Worm (Caenorhabditis elegans): ENCODE data around the gene F32D8.5.

DNA sequence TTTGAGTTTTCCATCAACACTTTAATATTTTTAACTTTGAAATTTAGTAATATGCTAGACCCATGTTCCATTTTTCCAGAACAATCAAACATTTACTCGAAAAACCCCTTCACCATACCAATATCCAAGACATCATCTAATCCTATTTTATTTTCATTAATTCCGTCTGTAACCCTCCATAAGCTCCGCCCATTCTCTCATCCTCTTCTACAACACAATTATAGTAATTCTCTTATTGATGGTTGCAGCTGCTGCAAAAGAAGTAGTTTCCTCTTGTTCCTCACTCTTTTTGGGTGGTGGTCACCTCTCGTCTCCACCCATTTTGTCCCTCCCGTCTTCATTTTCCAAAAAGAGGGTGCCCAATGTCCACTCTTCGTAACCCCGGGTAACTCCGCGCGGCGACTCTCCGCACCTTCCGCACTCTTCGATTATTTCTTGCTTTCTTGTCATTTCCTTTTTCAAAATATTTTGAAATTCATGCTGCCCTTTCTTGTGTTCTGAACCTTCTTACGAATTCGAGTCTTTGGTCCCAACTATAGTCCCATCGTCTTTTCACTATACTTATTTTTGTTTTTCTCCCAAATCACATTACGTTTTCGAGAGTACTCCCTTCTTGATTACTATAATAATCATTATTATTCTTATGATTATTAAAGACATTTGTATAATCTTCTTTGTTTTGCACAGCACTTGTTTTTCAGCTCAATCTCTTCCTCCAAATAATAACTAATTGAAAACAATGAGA, 14.3 kb upstream of the F32D8.5 start, which contains the start of gene F32D8.1:
- no peak for TF ChIP-seq skn-1 (tag; optimal IDR thresholded peaks at IDR 0.05)
- TF ChIP-seq nhr-23 (tag; optimal IDR thresholded peaks at IDR 0.05), result no peak
- no peak for TF ChIP-seq lin-15B (tag; optimal IDR thresholded peaks at IDR 0.05)
- no peak for TF ChIP-seq lsy-12 (tag; optimal IDR thresholded peaks at IDR 0.05)
- TF ChIP-seq snpc-4 (tag; optimal IDR thresholded peaks at IDR 0.05), result no peak
- TF ChIP-seq ceh-82 (tag; optimal IDR thresholded peaks at IDR 0.05), result no peak
- TF ChIP-seq lin-39 (tag; optimal IDR thresholded peaks at IDR 0.05), result no peak
- no peak for TF ChIP-seq unc-62 (GFP tag; optimal IDR thresholded peaks at IDR 0.05)
- no peak for TF ChIP-seq tbx-2 (tag; optimal IDR thresholded peaks at IDR 0.05)
- no peak for TF ChIP-seq pqm-1 (tag; optimal IDR thresholded peaks at IDR 0.05)
- no peak for TF ChIP-seq aly-2 (tag; optimal IDR thresholded peaks at IDR 0.05)
- no peak for TF ChIP-seq nhr-237 (tag; optimal IDR thresholded peaks at IDR 0.05)
- TF ChIP-seq pha-4 (tag; optimal IDR thresholded peaks at IDR 0.05), result no peak

Data from whole organism, L3 larva.